Fruit fly (Drosophila melanogaster) whole organism, embryonic: Measurements from ENCODE around the gene pxb.
A peak's percentile ranks its signal among the peaks of the same experiment; 100 is the strongest.

Experiments used
- CG11456 ChIP-seq: fragments of 200-800 bp; sonication (Bioruptor generic); IDR thresholded peaks from 3 replicates; pipeline ENCODE4 v1.3.6; 2022; ENCODE audit warnings: missing biosample characterization, missing genetic modification characterization
- CG12391 ChIP-seq: fragments of 200-800 bp; sonication (Bioruptor generic); optimal IDR thresholded peaks from 3 replicates; lab custom pipeline; 2018; ENCODE audit warnings: missing biosample characterization, mild to moderate bottlenecking, missing genetic modification characterization, moderate library complexity
- CG2116 ChIP-seq: fragments of 200-800 bp; sonication (Bioruptor generic); optimal IDR thresholded peaks from 3 replicates; lab custom pipeline; 2018; ENCODE audit warnings: missing biosample characterization, mild to moderate bottlenecking, missing genetic modification characterization
- CG4360 ChIP-seq: fragments of 200-800 bp; sonication (Bioruptor generic); IDR thresholded peaks from 2 replicates; pipeline ENCODE4 v1.3.6; 2022; ENCODE audit warnings: missing biosample characterization, missing genetic modification characterization
- CG8359 ChIP-seq: fragments of 200-800 bp; sonication (Bioruptor generic); optimal IDR thresholded peaks from 2 replicates; lab custom pipeline; 2017; ENCODE audit warnings: missing biosample characterization, mild to moderate bottlenecking, missing genetic modification characterization, borderline replicate concordance
- Hr3 ChIP-seq: fragments of 200-800 bp; sonication (Bioruptor generic); optimal IDR thresholded peaks from 3 replicates; lab custom pipeline; 2016; ENCODE audit warnings: missing biosample characterization, missing genetic modification characterization
- lmd ChIP-seq: fragments of 200-800 bp; sonication (Bioruptor generic); IDR thresholded peaks from 2 replicates; pipeline ENCODE4 v1.3.6; 2022; ENCODE audit warnings: missing biosample characterization, missing genetic modification characterization
- mam ChIP-seq: fragments of 200-800 bp; sonication (Bioruptor generic); optimal IDR thresholded peaks from 3 replicates; lab custom pipeline; 2016; ENCODE audit warnings: missing biosample characterization, missing genetic modification characterization
- nerfin-2 ChIP-seq: fragments of 200-800 bp; sonication (Bioruptor generic); IDR thresholded peaks from 2 replicates; pipeline ENCODE4 v1.3.6; 2022; ENCODE audit warnings: missing biosample characterization, missing genetic modification characterization; ENCODE audit not compliant: partially characterized antibody
- wor ChIP-seq: fragments of 200-800 bp; sonication (Bioruptor generic); IDR thresholded peaks from 2 replicates; pipeline ENCODE4 v1.3.6; 2022; ENCODE audit warnings: missing biosample characterization, missing genetic modification characterization

- TF ChIP-seq CG8359 (no peak), Hr3 (peak; percentile 56), mam (GFP tag; lab: Kevin White, UChicago) (no peak), wor (no peak), CG11456 (no peak), CG2116 (peak; percentile 76), lmd (GFP tag; lab: Robert Waterston, UW) (peak; percentile 14; the same call in 1 of the 2 replicates), nerfin-2 (GFP tag; lab: Robert Waterston, UW) (no peak), CG4360 (no peak; the same call in 1 of the 2 replicates), CG12391 (tag; lab: Kevin White, UChicago) (peak; percentile 68)
Observed at dm6 chr3R:15676186-15677073, 10.4 kb downstream of the pxb start.
